Fruit fly (Drosophila melanogaster) whole organism, embryonic: ENCODE measurements around the gene Cdc37.

ENCODE experiments used
- B-H2 ChIP-seq: fragments of 200-800 bp; sonication (Bioruptor generic); optimal IDR thresholded peaks from 2 replicates; lab custom pipeline; 2018; ENCODE audit warnings: missing biosample characterization, mild to moderate bottlenecking, missing genetic modification characterization
- BEAF-32 ChIP-seq: fragments of 200-800 bp; sonication (Bioruptor generic); optimal IDR thresholded peaks from 3 replicates; lab custom pipeline; 2017; ENCODE audit warnings: missing biosample characterization, missing genetic modification characterization, mild to moderate bottlenecking, moderate library complexity, missing genetic modification reagents
- BtbVII ChIP-seq: fragments of 200-800 bp; sonication (Bioruptor generic); optimal IDR thresholded peaks from 3 replicates; lab custom pipeline; 2017; ENCODE audit warnings: missing biosample characterization, mild to moderate bottlenecking, missing genetic modification characterization
- Bteb2 ChIP-seq: fragments of 200-800 bp; sonication (Bioruptor generic); optimal IDR thresholded peaks from 2 replicates; lab custom pipeline; 2016; ENCODE audit warnings: missing biosample characterization, missing genetic modification characterization
- CG10274 ChIP-seq: fragments of 200-800 bp; sonication (Bioruptor generic); optimal IDR thresholded peaks from 3 replicates; lab custom pipeline; 2017; ENCODE audit warnings: missing biosample characterization, mild to moderate bottlenecking, missing genetic modification characterization
- CG10462 ChIP-seq: fragments of 200-800 bp; sonication (Bioruptor generic); optimal IDR thresholded peaks from 2 replicates; lab custom pipeline; 2016; ENCODE audit warnings: missing biosample characterization, missing genetic modification characterization
- CG11504 ChIP-seq: fragments of 200-800 bp; sonication (Bioruptor generic); optimal IDR thresholded peaks from 3 replicates; lab custom pipeline; 2019; ENCODE audit warnings: missing biosample characterization, mild to moderate bottlenecking, missing genetic modification characterization, moderate library complexity
- CG11723 ChIP-seq: fragments of 200-800 bp; sonication (Bioruptor generic); optimal IDR thresholded peaks from 2 replicates; lab custom pipeline; 2017; ENCODE audit warnings: missing biosample characterization, mild to moderate bottlenecking, missing genetic modification characterization
- CG12659 ChIP-seq: fragments of 200-800 bp; sonication (Bioruptor generic); optimal IDR thresholded peaks from 3 replicates; lab custom pipeline; 2017; ENCODE audit warnings: mild to moderate bottlenecking, missing biosample characterization, missing genetic modification reagents, missing genetic modification characterization
- CG13123 ChIP-seq: fragments of 200-800 bp; sonication (Bioruptor generic); optimal IDR thresholded peaks from 2 replicates; lab custom pipeline; 2016; ENCODE audit warnings: missing biosample characterization, missing genetic modification characterization
- CG13894 ChIP-seq: fragments of 200-800 bp; sonication (Bioruptor generic); optimal IDR thresholded peaks from 3 replicates; lab custom pipeline; 2018; ENCODE audit warnings: missing biosample characterization, mild to moderate bottlenecking, missing genetic modification characterization, moderate library complexity
- CG17361 ChIP-seq: fragments of 200-800 bp; sonication (Bioruptor generic); IDR thresholded peaks from 3 replicates; pipeline ENCODE4 v1.3.6; 2022; ENCODE audit warnings: missing biosample characterization, missing genetic modification characterization
- CG1832 ChIP-seq: fragments of 200-800 bp; sonication (Bioruptor generic); optimal IDR thresholded peaks from 2 replicates; lab custom pipeline; 2017; ENCODE audit warnings: missing biosample characterization, mild to moderate bottlenecking, missing genetic modification characterization, inconsistent platforms
- CG18619 ChIP-seq: fragments of 200-800 bp; sonication (Bioruptor generic); optimal IDR thresholded peaks from 3 replicates; lab custom pipeline; 2017; ENCODE audit warnings: missing biosample characterization, mild to moderate bottlenecking, missing genetic modification characterization
- CG2120 ChIP-seq: fragments of 200-800 bp; sonication (Bioruptor generic); optimal IDR thresholded peaks from 3 replicates; lab custom pipeline; 2016; ENCODE audit warnings: missing biosample characterization, missing genetic modification characterization
- CG2889 ChIP-seq: fragments of 200-800 bp; sonication (Bioruptor generic); IDR thresholded peaks from 3 replicates; pipeline ENCODE4 v1.3.6; 2022; ENCODE audit warnings: missing biosample characterization, missing genetic modification characterization
- CG30431 ChIP-seq: fragments of 200-800 bp; sonication (Bioruptor generic); optimal IDR thresholded peaks from 2 replicates; lab custom pipeline; 2017; ENCODE audit warnings: missing biosample characterization, missing genetic modification characterization
- CG34422 ChIP-seq: fragments of 200-800 bp; sonication (Bioruptor generic); IDR thresholded peaks from 3 replicates; pipeline ENCODE4 v1.3.6; 2022; ENCODE audit warnings: missing biosample characterization, missing genetic modification characterization
- CG5245 ChIP-seq: fragments of 200-800 bp; sonication (Bioruptor generic); optimal IDR thresholded peaks from 3 replicates; lab custom pipeline; 2016; ENCODE audit warnings: missing biosample characterization, missing genetic modification characterization
- CG8281 ChIP-seq: fragments of 200-800 bp; sonication (Bioruptor generic); optimal IDR thresholded peaks from 2 replicates; lab custom pipeline; 2018; ENCODE audit warnings: missing biosample characterization, mild to moderate bottlenecking, missing genetic modification characterization, moderate library complexity
- CG9727 ChIP-seq: fragments of 200-800 bp; sonication (Bioruptor generic); optimal IDR thresholded peaks from 3 replicates; lab custom pipeline; 2017; ENCODE audit warnings: missing biosample characterization, mild to moderate bottlenecking, missing genetic modification characterization
- CTCF ChIP-seq: fragments of 200-800 bp; sonication (Bioruptor generic); optimal IDR thresholded peaks from 2 replicates; lab custom pipeline; 2017; ENCODE audit warnings: missing biosample characterization, mild to moderate bottlenecking, missing genetic modification characterization, moderate library complexity
- CrebB ChIP-seq: fragments of 200-800 bp; sonication (Bioruptor generic); optimal IDR thresholded peaks from 3 replicates; lab custom pipeline; 2018; ENCODE audit warnings: missing biosample characterization, mild to moderate bottlenecking, missing genetic modification characterization
- D19B ChIP-seq: fragments of 200-800 bp; sonication (Bioruptor generic); optimal IDR thresholded peaks from 2 replicates; lab custom pipeline; 2017; ENCODE audit warnings: missing biosample characterization, mild to moderate bottlenecking, missing genetic modification characterization
- H2.0 ChIP-seq: fragments of 200-800 bp; sonication (Bioruptor generic); IDR thresholded peaks from 2 replicates; pipeline ENCODE4 v1.3.6; 2022; ENCODE audit warnings: missing biosample characterization, missing genetic modification characterization
- Hand ChIP-seq: fragments of 200-800 bp; sonication (Bioruptor generic); optimal IDR thresholded peaks from 2 replicates; lab custom pipeline; 2017; ENCODE audit warnings: mild to moderate bottlenecking, missing biosample characterization, missing genetic modification reagents, missing genetic modification characterization
- Hmr ChIP-seq: fragments of 200-800 bp; sonication (Bioruptor generic); optimal IDR thresholded peaks from 3 replicates; lab custom pipeline; 2017; ENCODE audit warnings: mild to moderate bottlenecking, missing biosample characterization, missing genetic modification reagents, missing genetic modification characterization
- Hr78 ChIP-seq, 2 experiments: fragments of 200-800 bp in 1 of 2; fragments of >200 bp in 1 of 2; sonication (Bioruptor generic) in 1 of 2; optimal IDR thresholded peaks; 2 replicates each; lab custom pipeline; 2017 to 2019; ENCODE audit warnings: missing biosample characterization in 2 of 2, missing genetic modification characterization in 2 of 2, mild to moderate bottlenecking in 1 of 2, moderate library complexity in 1 of 2
- Kr ChIP-seq: fragments of 200-800 bp; sonication (Bioruptor generic); optimal IDR thresholded peaks from 2 replicates; lab custom pipeline; 2017; ENCODE audit warnings: missing biosample characterization, mild to moderate bottlenecking, missing genetic modification characterization
- MESR4 ChIP-seq: fragments of 200-800 bp; sonication (Bioruptor generic); optimal IDR thresholded peaks from 2 replicates; lab custom pipeline; 2018; ENCODE audit warnings: missing biosample characterization, mild to moderate bottlenecking, missing genetic modification characterization, moderate library complexity
- Meics ChIP-seq: fragments of 200-800 bp; sonication (Bioruptor generic); optimal IDR thresholded peaks from 2 replicates; lab custom pipeline; 2017; ENCODE audit warnings: missing biosample characterization, mild to moderate bottlenecking, missing genetic modification characterization
- Mes4 ChIP-seq: fragments of 200-800 bp; sonication (Bioruptor generic); optimal IDR thresholded peaks from 2 replicates; lab custom pipeline; 2016; ENCODE audit warnings: missing biosample characterization, missing genetic modification characterization
- Pdp1 ChIP-seq, 2 experiments: fragments of 200-800 bp; sonication (Bioruptor generic); optimal IDR thresholded peaks; 3 replicates each; lab custom pipeline; 2016; ENCODE audit warnings: missing biosample characterization in 2 of 2, missing genetic modification characterization in 2 of 2, mild to moderate bottlenecking in 1 of 2, moderate library complexity in 1 of 2
- Rfx ChIP-seq: fragments of 200-800 bp; sonication (Bioruptor generic); IDR thresholded peaks from 2 replicates; pipeline ENCODE4 v1.3.6; 2022; ENCODE audit warnings: missing biosample characterization, missing genetic modification characterization
- chinmo ChIP-seq: fragments of 200-800 bp; sonication (Bioruptor generic); IDR thresholded peaks from 4 replicates; pipeline ENCODE4 v1.3.6; 2022; ENCODE audit warnings: missing biosample characterization, missing genetic modification characterization; ENCODE audit not compliant: partially characterized antibody
- crp ChIP-seq, 2 experiments: fragments of 200-800 bp; sonication (Bioruptor generic); optimal IDR thresholded peaks; 2 replicates in 1 of 2; 3 replicates in 1 of 2; lab custom pipeline; 2017; ENCODE audit warnings: missing biosample characterization in 2 of 2, missing genetic modification characterization in 2 of 2, mild to moderate bottlenecking in 1 of 2, moderate library complexity in 1 of 2
- esg ChIP-seq: fragments of 200-800 bp; sonication (Bioruptor generic); conservative IDR thresholded peaks from 2 replicates; pipeline ENCODE4 v1.3.6; 2022; ENCODE audit warnings: missing biosample characterization, missing genetic modification characterization
- gcm2 ChIP-seq: fragments of 200-800 bp; sonication (Bioruptor generic); optimal IDR thresholded peaks from 2 replicates; lab custom pipeline; 2016; ENCODE audit warnings: missing biosample characterization, missing genetic modification characterization
- gt ChIP-seq: fragments of 200-800 bp; sonication (Bioruptor generic); IDR thresholded peaks from 2 replicates; pipeline ENCODE4 v1.3.6; 2022; ENCODE audit warnings: missing biosample characterization, missing genetic modification characterization
- inv ChIP-seq: fragments of 200-800 bp; sonication (Bioruptor generic); IDR thresholded peaks from 2 replicates; pipeline ENCODE4 v1.3.6; 2022; ENCODE audit warnings: missing biosample characterization, missing genetic modification characterization; ENCODE audit not compliant: partially characterized antibody
- lbe ChIP-seq: fragments of 200-800 bp; sonication (Bioruptor generic); optimal IDR thresholded peaks from 2 replicates; lab custom pipeline; 2016; ENCODE audit warnings: missing biosample characterization, mild to moderate bottlenecking, missing genetic modification characterization
- nom ChIP-seq: fragments of 200-800 bp; sonication (Bioruptor generic); optimal IDR thresholded peaks from 2 replicates; lab custom pipeline; 2017; ENCODE audit warnings: missing biosample characterization, missing genetic modification characterization, mild to moderate bottlenecking, moderate library complexity, missing genetic modification reagents
- sd ChIP-seq: fragments of 200-800 bp; sonication (Bioruptor generic); optimal IDR thresholded peaks from 3 replicates; lab custom pipeline; 2018; ENCODE audit warnings: missing biosample characterization, mild to moderate bottlenecking, missing genetic modification characterization, moderate library complexity
- tin ChIP-seq: fragments of 200-800 bp; sonication (Bioruptor generic); optimal IDR thresholded peaks from 3 replicates; lab custom pipeline; 2016; ENCODE audit warnings: missing biosample characterization, missing genetic modification characterization
- twi ChIP-seq: fragments of 200-800 bp; optimal IDR thresholded peaks from 2 replicates; lab custom pipeline; 2019; ENCODE audit warnings: missing biosample characterization, mild to moderate bottlenecking, missing genetic modification characterization, moderate library complexity
- usp ChIP-seq: fragments of >200 bp; optimal IDR thresholded peaks from 2 replicates; lab custom pipeline; 2017; ENCODE audit warnings: missing biosample characterization, missing genetic modification characterization

Cdc37 gene

DNA sequence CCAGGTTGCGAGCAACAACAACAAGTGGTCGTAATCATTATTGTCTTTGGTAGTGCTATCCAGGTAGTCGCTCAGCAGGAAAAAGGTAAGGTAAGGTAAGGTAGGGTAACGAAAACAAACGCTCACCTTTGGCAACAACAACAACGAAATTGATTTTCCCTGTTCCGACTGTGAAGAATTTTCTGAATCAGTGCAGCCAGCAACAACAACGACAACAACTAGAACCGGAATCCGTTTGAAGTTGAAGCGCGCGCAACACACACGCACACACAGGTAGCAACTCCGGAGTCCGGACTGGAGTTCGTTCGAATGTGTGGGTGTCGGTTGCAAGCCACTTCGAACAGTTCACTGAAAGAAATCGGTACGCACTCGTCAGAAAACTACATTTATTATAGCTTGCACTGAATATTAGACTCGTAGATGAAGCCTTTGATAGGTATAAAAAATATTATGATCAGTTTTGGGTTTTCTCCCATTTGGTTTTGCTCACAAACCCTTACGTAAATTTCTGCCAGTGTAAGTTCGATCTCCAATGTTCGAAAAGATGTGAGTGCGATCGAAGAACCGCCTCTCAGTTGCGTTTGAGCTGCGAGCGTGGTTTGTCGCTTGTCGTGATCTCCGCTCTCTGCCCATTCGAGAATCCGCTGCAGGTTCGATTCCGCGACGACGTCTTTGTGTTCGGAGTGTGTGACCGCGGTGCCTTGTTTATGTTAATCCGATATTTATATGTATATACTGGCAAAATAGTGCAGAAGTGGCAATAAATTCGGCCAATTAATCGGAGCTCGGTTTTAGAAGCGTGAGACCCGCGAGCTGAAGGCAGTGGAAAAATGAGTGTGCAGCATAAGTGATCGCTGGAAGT lies 48.6 kb upstream of the Cdc37 start, which contains the start of gene CG13921 (continued):
- peak; percentile 97 for TF ChIP-seq twi (tag; lab: Kevin White, UChicago)
- TF ChIP-seq CrebB, result peak; percentile 97
- TF ChIP-seq Hand (GFP tag; lab: Kevin White, UChicago), result peak; percentile 87
- TF ChIP-seq CG12659 (GFP tag; lab: Kevin White, UChicago), result peak; percentile 98
- TF ChIP-seq sd, result peak; percentile 91
- peak in 1 of 2 experiments; percentile 76 for TF ChIP-seq crp (GFP tag; optimal IDR thresholded peaks at IDR 0.05; lab: Kevin White, UChicago)
- TF ChIP-seq BtbVII (GFP tag; lab: Kevin White, UChicago), result peak; percentile 97
- TF ChIP-seq CG13123 (GFP tag; lab: Kevin White, UChicago), result peak; percentile 98
- peak; percentile 98 for TF ChIP-seq gcm2 (GFP tag; lab: Kevin White, UChicago)
- TF ChIP-seq CG34422 (GFP tag; lab: Robert Waterston, UW), result peak; percentile 99
- no peak for TF ChIP-seq usp (GFP tag; lab: Kevin White, UChicago)
- peak; percentile 93 for TF ChIP-seq D19B (GFP tag; lab: Kevin White, UChicago)
- peak; percentile 92 for TF ChIP-seq CG13894 (tag; lab: Kevin White, UChicago)
- TF ChIP-seq Hmr (GFP tag; lab: Kevin White, UChicago), result peak; percentile 98
- peak; percentile 99 for TF ChIP-seq CG30431
- TF ChIP-seq Mes4 (GFP tag; lab: Kevin White, UChicago), result peak; percentile 98
- peak; percentile 96 for TF ChIP-seq CG11723
- peak; percentile 95 for TF ChIP-seq CG10274
- TF ChIP-seq gt (GFP tag; lab: Robert Waterston, UW), result peak; percentile 98
- TF ChIP-seq CG1832, result no peak
- peak; percentile 99 for TF ChIP-seq H2.0 (GFP tag; lab: Robert Waterston, UW)
- TF ChIP-seq Bteb2 (GFP tag; lab: Kevin White, UChicago), result peak; percentile 98
- peak; percentile 28 for TF ChIP-seq BEAF-32
- TF ChIP-seq CG9727 (GFP tag; lab: Kevin White, UChicago), result peak; percentile 100
- peak; percentile 99 for TF ChIP-seq CG10462 (GFP tag; lab: Kevin White, UChicago)
- peak; percentile 80 for TF ChIP-seq B-H2 (GFP tag; lab: Kevin White, UChicago)
- TF ChIP-seq lbe (GFP tag; lab: Kevin White, UChicago), result peak; percentile 98
- no peak for TF ChIP-seq inv (GFP tag; lab: Robert Waterston, UW)
- TF ChIP-seq Pdp1 (GFP tag; optimal IDR thresholded peaks at IDR 0.05; lab: Kevin White, UChicago), result peak; percentile 99 to 100
- peak; percentile 93 for TF ChIP-seq CG8281 (tag; lab: Kevin White, UChicago)
- TF ChIP-seq chinmo (GFP tag; lab: Robert Waterston, UW), result peak; percentile 69; the same call in 1 of the 4 replicates
- TF ChIP-seq CG17361 (GFP tag; lab: Robert Waterston, UW), result peak; percentile 99
- TF ChIP-seq MESR4 (GFP tag; lab: Kevin White, UChicago), result peak; percentile 77
- peak; percentile 99 for TF ChIP-seq nom (GFP tag; lab: Kevin White, UChicago)
- TF ChIP-seq Meics (GFP tag; lab: Kevin White, UChicago), result peak; percentile 98
- TF ChIP-seq tin (GFP tag; lab: Kevin White, UChicago), result peak; percentile 100
- TF ChIP-seq CG18619 (GFP tag; lab: Kevin White, UChicago), result peak; percentile 98
- TF ChIP-seq Kr, result peak; percentile 95
- TF ChIP-seq Rfx (GFP tag; lab: Robert Waterston, UW), result peak; percentile 99
- TF ChIP-seq CG5245 (GFP tag; lab: Kevin White, UChicago), result peak; percentile 100
- peak; percentile 99 for TF ChIP-seq esg (GFP tag; lab: Robert Waterston, UW)
- peak; percentile 98 for TF ChIP-seq CG2889 (GFP tag; lab: Robert Waterston, UW)
- peak; percentile 72 for TF ChIP-seq CTCF (GFP tag; lab: Kevin White, UChicago)
- peak; percentile 98 for TF ChIP-seq CG2120 (GFP tag; lab: Kevin White, UChicago)
- TF ChIP-seq Hr78 (GFP tag; optimal IDR thresholded peaks at IDR 0.05; lab: Kevin White, UChicago), result peak in 1 of 2 experiments; percentile 92
- TF ChIP-seq CG11504 (tag; lab: Kevin White, UChicago), result peak; percentile 98
- TF ChIP-seq, all 482 proteins: peak for 437
